Worm (Caenorhabditis elegans) whole organism, L4 larva: Measurements from ENCODE around the gene F29A7.4.

ENCODE experiments used
- D1046.2 ChIP-seq: fragments of 200-800 bp; sonication (Bioruptor generic); IDR thresholded peaks from 2 replicates; pipeline ENCODE4 v1.3.6; 2022; ENCODE audit warnings: missing genetic modification characterization, missing compliant biosample characterization
- R02D3.7 ChIP-seq: fragments of 150-350 bp; sonication (generic microtip); optimal IDR thresholded peaks from 3 replicates; lab custom pipeline; 2014; ENCODE audit warnings: missing biosample characterization, missing genetic modification characterization
- aha-1 ChIP-seq: fragments of 150-350 bp; peaks from one replicate; lab custom pipeline; 2014; ENCODE audit warnings: missing biosample characterization, missing genetic modification characterization
- aly-2 ChIP-seq: sonication (generic microtip); optimal IDR thresholded peaks from 2 replicates; lab custom pipeline; 2018; ENCODE audit warnings: missing biosample characterization, missing genetic modification characterization
- ceh-20 ChIP-seq: fragments of 200-800 bp; sonication (Bioruptor generic); IDR thresholded peaks from 2 replicates; pipeline ENCODE4 v1.3.6; 2022; ENCODE audit warnings: missing genetic modification reagents, missing genetic modification characterization, missing compliant biosample characterization
- ceh-32 ChIP-seq: sonication (generic microtip); optimal IDR thresholded peaks from 2 replicates; lab custom pipeline; 2016; ENCODE audit warnings: mild to moderate bottlenecking, missing genetic modification characterization, missing compliant biosample characterization; ENCODE audit not compliant: poor library complexity
- ceh-44 ChIP-seq: fragments of 200-800 bp; sonication (Bioruptor generic); IDR thresholded peaks from 2 replicates; pipeline ENCODE4 v1.3.6; 2022; ENCODE audit warnings: missing genetic modification reagents, missing genetic modification characterization, missing compliant biosample characterization
- cey-2 ChIP-seq: sonication (generic microtip); optimal IDR thresholded peaks from 3 replicates; lab custom pipeline; 2017; ENCODE audit warnings: missing genetic modification characterization, mild to moderate bottlenecking, missing compliant biosample characterization, antibody characterized with exemption, borderline replicate concordance; ENCODE audit not compliant: insufficient read depth
- daf-12 ChIP-seq: fragments of 150-350 bp; optimal IDR thresholded peaks from 2 replicates; lab custom pipeline; 2014; ENCODE audit warnings: missing biosample characterization, missing genetic modification reagents, missing genetic modification characterization
- daf-16 ChIP-seq, 3 experiments: sonication (generic microtip); optimal IDR thresholded peaks; 2 replicates each; lab custom pipeline; 2016 to 2017; ENCODE audit warnings: missing genetic modification characterization in 3 of 3, missing genetic modification reagents in 3 of 3, mild to moderate bottlenecking in 2 of 3, missing compliant biosample characterization in 2 of 3, missing biosample characterization in 1 of 3, moderate library complexity in 1 of 3
- daf-8 ChIP-seq: fragments of 200-800 bp; sonication (Bioruptor generic); IDR thresholded peaks from 2 replicates; pipeline ENCODE4 v1.3.6; 2022; ENCODE audit warnings: missing genetic modification characterization, missing compliant biosample characterization
- dpl-1 ChIP-seq: fragments of 150-350 bp; optimal IDR thresholded peaks from 2 replicates; lab custom pipeline; 2014; ENCODE audit warnings: missing biosample characterization, missing genetic modification reagents, missing genetic modification characterization
- egl-27 ChIP-seq: sonication (generic microtip); optimal IDR thresholded peaks from 3 replicates; lab custom pipeline; 2017; ENCODE audit warnings: missing biosample characterization, missing genetic modification reagents, missing genetic modification characterization
- fkh-10 ChIP-seq: fragments of 150-350 bp; optimal IDR thresholded peaks from 2 replicates; lab custom pipeline; 2014; ENCODE audit warnings: missing biosample characterization, missing genetic modification reagents, missing genetic modification characterization
- fos-1 ChIP-seq: fragments of 150-350 bp; optimal IDR thresholded peaks from 2 replicates; lab custom pipeline; 2014; ENCODE audit warnings: missing biosample characterization, missing genetic modification characterization
- hif-1 ChIP-seq, 2 experiments: sonication (generic microtip); optimal IDR thresholded peaks; 2 replicates each; lab custom pipeline; 2016 to 2017; ENCODE audit warnings: missing compliant biosample characterization in 2 of 2, missing genetic modification characterization in 2 of 2, missing genetic modification reagents in 2 of 2, missing genotype in 2 of 2, mild to moderate bottlenecking in 1 of 2
- hlh-11 ChIP-seq: fragments of 200-800 bp; sonication (Bioruptor generic); optimal IDR thresholded peaks from 2 replicates; lab custom pipeline; 2018; ENCODE audit warnings: mild to moderate bottlenecking, missing genetic modification characterization, missing compliant biosample characterization
- hmg-1.1 ChIP-seq: fragments of 200-800 bp; sonication (Bioruptor generic); IDR thresholded peaks from 2 replicates; pipeline ENCODE4 v1.3.6; 2022; ENCODE audit warnings: missing genetic modification reagents, missing genetic modification characterization, missing compliant biosample characterization
- jun-1 ChIP-seq: fragments of 150-350 bp; optimal IDR thresholded peaks from 2 replicates; lab custom pipeline; 2014; ENCODE audit warnings: missing biosample characterization, missing genetic modification reagents, missing genetic modification characterization
- lin-29 ChIP-seq: fragments of 200-800 bp; sonication (Bioruptor generic); IDR thresholded peaks from 2 replicates; pipeline ENCODE4 v1.3.6; 2022; ENCODE audit warnings: missing genetic modification reagents, missing genetic modification characterization, missing compliant biosample characterization
- mdl-1 ChIP-seq, 2 experiments: fragments of 150-350 bp in 1 of 2; sonication (generic microtip) in 1 of 2; optimal IDR thresholded peaks; 2 replicates each; lab custom pipeline; 2014 to 2017; ENCODE audit warnings: missing biosample characterization in 2 of 2, missing genetic modification characterization in 2 of 2
- mes-2 ChIP-seq: sonication (generic microtip); optimal IDR thresholded peaks from 2 replicates; lab custom pipeline; 2016; ENCODE audit warnings: missing genotype, mild to moderate bottlenecking, missing genetic modification characterization, missing compliant biosample characterization; ENCODE audit not compliant: poor library complexity, severe bottlenecking
- nhr-25 ChIP-seq: sonication (generic microtip); optimal IDR thresholded peaks from 2 replicates; lab custom pipeline; 2017; ENCODE audit warnings: missing genetic modification characterization, mild to moderate bottlenecking, missing compliant biosample characterization, antibody characterized with exemption, moderate library complexity, borderline replicate concordance; ENCODE audit not compliant: insufficient read depth
- nhr-28 ChIP-seq: fragments of 150-350 bp; optimal IDR thresholded peaks from 2 replicates; lab custom pipeline; 2014; ENCODE audit warnings: missing biosample characterization, missing genetic modification characterization
- rbr-2 ChIP-seq: sonication (generic microtip); optimal IDR thresholded peaks from 2 replicates; lab custom pipeline; 2016; ENCODE audit warnings: missing genotype, missing genetic modification characterization, missing compliant biosample characterization
- sdz-12 ChIP-seq: fragments of 200-800 bp; sonication (Bioruptor generic); optimal IDR thresholded peaks from 2 replicates; lab custom pipeline; 2018; ENCODE audit warnings: mild to moderate bottlenecking, missing genetic modification characterization, missing compliant biosample characterization
- set-16 ChIP-seq: fragments of 200-800 bp; sonication (Bioruptor generic); IDR thresholded peaks from 2 replicates; pipeline ENCODE4 v1.3.6; 2022; ENCODE audit warnings: missing genetic modification reagents, missing genetic modification characterization, missing compliant biosample characterization
- snpc-1.2 ChIP-seq: fragments of 200-800 bp; sonication (Bioruptor generic); IDR thresholded peaks from 2 replicates; pipeline ENCODE4 v1.3.6; 2022; ENCODE audit warnings: missing genetic modification reagents, missing genetic modification characterization, missing compliant biosample characterization
- unc-62 ChIP-seq, 3 experiments: fragments of 150-350 bp in 1 of 3; sonication (generic microtip); optimal IDR thresholded peaks in 2 of 3; peaks in 1 of 3; 1 replicate in 1 of 3; 2 replicates in 2 of 3; lab custom pipeline; 2014 to 2017; ENCODE audit warnings: missing biosample characterization in 3 of 3, missing genetic modification characterization in 3 of 3, missing genetic modification reagents in 3 of 3, missing genotype in 1 of 3
- zip-2 ChIP-seq: fragments of 150-350 bp; optimal IDR thresholded peaks from 2 replicates; lab custom pipeline; 2014; ENCODE audit warnings: missing biosample characterization, missing genetic modification characterization
- ztf-7 ChIP-seq: fragments of 150-350 bp; optimal IDR thresholded peaks from 2 replicates; lab custom pipeline; 2014; ENCODE audit warnings: missing biosample characterization, missing genetic modification characterization

The F29A7.4 gene

ce11 chrII:2781355-2781754 lies 31.6 kb downstream of the F29A7.4 start, which contains the start of gene F08D12.2:
Gene F08D12.2 (plus strand): TSS chrII:2781655.
- TF ChIP-seq sdz-12 (GFP tag; lab: Kevin White, UChicago) (no peak), ceh-44 (GFP tag; lab: Robert Waterston, UW) (no peak), cey-2 (tag; lab: Kevin White, UChicago) (no peak), ceh-32 (tag; lab: Kevin White, UChicago) (no peak), egl-27 (tag; lab: Kevin White, UChicago) (no peak), nhr-25 (tag; lab: Kevin White, UChicago) (no peak), daf-16 (GFP tag; optimal IDR thresholded peaks at IDR 0.05; lab: Kevin White, UChicago) (no peak), daf-16 (tag; optimal IDR thresholded peaks at IDR 0.05; lab: Kevin White, UChicago) (no peak), jun-1 (tag; lab: Kevin White, UChicago) (no peak), daf-8 (GFP tag; lab: Robert Waterston, UW) (no peak), lin-29 (no peak)

ce11 chrII:2783380-2783779 lies 33.6 kb downstream of the F29A7.4 start:
- no peak for TF ChIP-seq zip-2
- no peak for TF ChIP-seq snpc-1.2 (GFP tag; lab: Robert Waterston, UW)
- TF ChIP-seq fos-1: no peak
- TF ChIP-seq cey-2 (tag; lab: Kevin White, UChicago): no peak
- no peak for TF ChIP-seq fkh-10 (GFP tag; lab: Kevin White, UChicago)
- TF ChIP-seq ztf-7: no peak
- peak; percentile 86 for TF ChIP-seq set-16

ce11 chrII:2785787-2786186 lies 36.0 kb downstream of the F29A7.4 start:
- peak in 1 of 2 experiments; percentile 14 for TF ChIP-seq unc-62 (GFP tag; optimal IDR thresholded peaks at IDR 0.05 in 1 of 2; lab: Kevin White, UChicago)
- no peak for TF ChIP-seq unc-62 (tag; optimal IDR thresholded peaks at IDR 0.05; lab: Kevin White, UChicago)
- TF ChIP-seq set-16: peak; percentile 92
- TF ChIP-seq aha-1 (tag; lab: Kevin White, UChicago): peak; percentile 37
- TF ChIP-seq daf-12 (tag; lab: Kevin White, UChicago): no peak

- peak; percentile 28 for TF ChIP-seq hlh-11 (tag; lab: Kevin White, UChicago)
- no peak for TF ChIP-seq R02D3.7 (tag; lab: Kevin White, UChicago)
- TF ChIP-seq rbr-2 (tag; lab: Kevin White, UChicago): peak; percentile 21
- TF ChIP-seq ceh-44 (GFP tag; lab: Robert Waterston, UW): 0 out of 2 replicates have a peak, but pooled peaks have one; percentile 28
- TF ChIP-seq ceh-20 (GFP tag; lab: Robert Waterston, UW): 0 out of 2 replicates have a peak, but pooled peaks have one; percentile 9
- TF ChIP-seq mes-2: peak; percentile 74
- peak; percentile 37 for TF ChIP-seq dpl-1 (GFP tag; lab: Kevin White, UChicago)
- peak; percentile 59 for TF ChIP-seq hmg-1.1
- TF ChIP-seq aly-2 (tag; lab: Kevin White, UChicago): no peak
- no peak for TF ChIP-seq D1046.2
- TF ChIP-seq hif-1 (tag; optimal IDR thresholded peaks at IDR 0.05; lab: Kevin White, UChicago): peak in 1 of 2 experiments; percentile 21
- TF ChIP-seq mdl-1 (tag; optimal IDR thresholded peaks at IDR 0.05; lab: Kevin White, UChicago): no peak
- peak in 1 of 2 experiments; percentile 55 for TF ChIP-seq unc-62 (GFP tag; optimal IDR thresholded peaks at IDR 0.05 in 1 of 2; lab: Kevin White, UChicago)
- TF ChIP-seq unc-62 (tag; optimal IDR thresholded peaks at IDR 0.05; lab: Kevin White, UChicago): no peak
- TF ChIP-seq, all 104 proteins: peak for 9
These were observed 37.3 kb downstream of the F29A7.4 start, which contains the start of the genes F08D12.12 and srpa-72 for ce11 chrII:2787031-2787512. Gene F08D12.12 (minus strand): TSS chrII:2787081. Gene srpa-72 (plus strand): TSS chrII:2787481.

DNA sequence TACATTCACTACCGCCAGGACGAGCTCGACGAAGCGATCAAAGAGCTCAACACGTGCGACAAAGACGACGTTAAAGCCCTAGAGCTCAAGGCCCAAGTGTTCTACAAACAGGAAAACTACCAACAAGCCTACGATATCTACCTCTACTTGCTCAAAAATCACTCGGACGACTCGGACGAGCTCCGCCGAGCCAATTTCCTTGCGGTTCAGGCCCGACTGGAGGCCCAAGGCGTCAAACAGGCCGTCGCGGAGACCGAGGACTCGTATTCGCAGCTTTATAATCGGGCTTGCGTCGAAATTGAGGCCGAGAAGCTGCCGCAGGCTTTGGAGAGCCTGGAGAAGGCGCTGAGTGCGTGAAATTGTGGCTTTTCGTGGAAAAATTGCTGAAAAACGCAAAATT lies 38.1 kb downstream of the F29A7.4 start:
- TF ChIP-seq unc-62 (GFP tag; optimal IDR thresholded peaks at IDR 0.05 in 1 of 2; lab: Kevin White, UChicago) (peak in 1 of 2 experiments; percentile 81), unc-62 (tag; optimal IDR thresholded peaks at IDR 0.05; lab: Kevin White, UChicago) (no peak), egl-27 (tag; lab: Kevin White, UChicago) (no peak), set-16 (peak; percentile 76), dpl-1 (GFP tag; lab: Kevin White, UChicago) (no peak), nhr-28 (tag; lab: Kevin White, UChicago) (no peak)
